Worm (Caenorhabditis elegans) whole organism, L3 larva: ENCODE measurements around the gene twk-32.

Source experiments
- aly-2 ChIP-seq: fragments of 150-350 bp; optimal IDR thresholded peaks from 2 replicates; lab custom pipeline; 2014; ENCODE audit warnings: missing biosample characterization, missing genetic modification characterization
- jun-1 ChIP-seq: fragments of 150-350 bp; optimal IDR thresholded peaks from 2 replicates; lab custom pipeline; 2014; ENCODE audit warnings: missing biosample characterization, missing genetic modification reagents, missing genetic modification characterization
- nhr-11 ChIP-seq: fragments of 150-350 bp; optimal IDR thresholded peaks from 2 replicates; lab custom pipeline; 2014; ENCODE audit warnings: missing biosample characterization, missing genetic modification characterization
- nhr-12 ChIP-seq: fragments of 150-350 bp; optimal IDR thresholded peaks from 2 replicates; lab custom pipeline; 2014; ENCODE audit warnings: missing biosample characterization, missing genetic modification characterization
- nhr-237 ChIP-seq: fragments of 150-350 bp; optimal IDR thresholded peaks from 2 replicates; lab custom pipeline; 2014; ENCODE audit warnings: missing biosample characterization, missing genetic modification characterization
- nhr-77 ChIP-seq: fragments of 150-350 bp; optimal IDR thresholded peaks from 2 replicates; lab custom pipeline; 2014; ENCODE audit warnings: missing biosample characterization, missing genetic modification characterization
- snpc-4 ChIP-seq: fragments of 150-350 bp; optimal IDR thresholded peaks from 2 replicates; lab custom pipeline; 2014; ENCODE audit warnings: missing biosample characterization, missing genetic modification characterization
- unc-62 ChIP-seq: fragments of 150-350 bp; sonication (generic microtip); optimal IDR thresholded peaks from 4 replicates; lab custom pipeline; 2014; ENCODE audit warnings: missing biosample characterization, missing genetic modification reagents, missing genetic modification characterization

DNA sequence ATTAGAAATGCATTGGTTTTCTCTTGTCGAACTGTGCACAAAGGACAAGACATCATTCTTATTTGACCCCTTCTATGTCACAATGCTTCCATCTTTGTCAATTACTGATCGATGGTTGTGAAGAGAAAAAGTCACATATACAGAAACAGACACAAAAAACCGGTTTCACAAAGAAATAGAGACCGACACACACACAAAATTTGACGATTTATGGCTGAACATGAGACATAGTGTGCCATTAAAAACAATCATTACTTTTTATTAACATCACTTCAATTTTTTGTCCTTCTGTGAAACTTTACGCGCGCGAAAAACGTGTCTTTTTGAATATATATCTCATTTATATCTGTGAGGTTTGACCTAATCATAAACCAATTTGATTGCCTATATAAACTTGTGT is 5.9 kb upstream of the twk-32 start:
- TF ChIP-seq snpc-4 (no peak), unc-62 (GFP tag; lab: Kevin White, UChicago) (no peak), nhr-11 (tag; lab: Kevin White, UChicago) (no peak), nhr-77 (tag; lab: Kevin White, UChicago) (no peak), nhr-237 (tag; lab: Kevin White, UChicago) (no peak), aly-2 (no peak), jun-1 (tag; lab: Kevin White, UChicago) (no peak), nhr-12 (tag; lab: Kevin White, UChicago) (no peak)
